Worm (Caenorhabditis elegans): ENCODE measurements around the gene nape-1.

Gene nape-1

ce11 chrIV:3743748-3744147 lies 3.1 kb upstream of the nape-1 start, which contains the start of gene siah-1:
TSS of gene siah-1 (plus strand) at chrIV:3744048.
- 0 out of 2 replicates have a peak, but pooled peaks have one; percentile 12 for TF ChIP-seq let-526 (GFP tag; IDR thresholded peaks at IDR 0.05)
- TF ChIP-seq Y79H2A.3 (GFP tag; conservative IDR thresholded peaks at IDR 0.05) = no peak
- TF ChIP-seq hmg-20 (GFP tag; IDR thresholded peaks at IDR 0.05) = no peak
- no peak for TF ChIP-seq nfyb-1 (GFP tag; IDR thresholded peaks at IDR 0.05)
- 0 out of 2 replicates have a peak, but pooled peaks have one; percentile 34 for TF ChIP-seq zfh-2 (GFP tag; conservative IDR thresholded peaks at IDR 0.05)
- no peak for TF ChIP-seq nhr-179 (tag; optimal IDR thresholded peaks at IDR 0.05)
- no peak for TF ChIP-seq hlh-26 (GFP tag; conservative IDR thresholded peaks at IDR 0.05)
- TF ChIP-seq cebp-2 (GFP tag; IDR thresholded peaks at IDR 0.05) = no peak
- TF ChIP-seq C17E4.6 (GFP tag; IDR thresholded peaks at IDR 0.05) = 0 out of 2 replicates have a peak, but pooled peaks have one; percentile 13
- no peak for TF ChIP-seq F55B11.4 (tag; optimal IDR thresholded peaks at IDR 0.05; ENCODE audit: borderline replicate concordance, insufficient read depth)
- no peak for TF ChIP-seq lin-40 (tag; optimal IDR thresholded peaks at IDR 0.05)
- TF ChIP-seq attf-5 (GFP tag; optimal IDR thresholded peaks at IDR 0.05) = peak; percentile 15
- no peak for TF ChIP-seq nhr-27 (tag; optimal IDR thresholded peaks at IDR 0.05)
- TF ChIP-seq sea-2 (GFP tag; IDR thresholded peaks at IDR 0.05) = no peak
- TF ChIP-seq tbp1 (GFP tag; optimal IDR thresholded peaks at IDR 0.05) = peak; percentile 2
- TF ChIP-seq ztf-22 (GFP tag; optimal IDR thresholded peaks at IDR 0.05) = no peak
- TF ChIP-seq hsf-1 (GFP tag; IDR thresholded peaks at IDR 0.05) = no peak
- 0 out of 2 replicates have a peak, but pooled peaks have one; percentile 12 for TF ChIP-seq mcd-1 (GFP tag; IDR thresholded peaks at IDR 0.05)
- no peak for TF ChIP-seq somi-1 (GFP tag; optimal IDR thresholded peaks at IDR 0.05)
- TF ChIP-seq lsy-27 (tag; optimal IDR thresholded peaks at IDR 0.05; ENCODE audit: borderline replicate concordance, insufficient read depth) = no peak
- TF ChIP-seq cebp-1 (GFP tag; IDR thresholded peaks at IDR 0.05) = no peak
- peak; percentile 18 for TF ChIP-seq cebp-1 (tag; optimal IDR thresholded peaks at IDR 0.05)
- TF ChIP-seq unc-62 (GFP tag; optimal IDR thresholded peaks at IDR 0.05) = no peak
- TF ChIP-seq ztf-6 (GFP tag; IDR thresholded peaks at IDR 0.05) = no peak
- TF ChIP-seq F49E8.2 (tag; optimal IDR thresholded peaks at IDR 0.05; ENCODE audit: insufficient read depth) = no peak
- no peak for TF ChIP-seq akir-1 (GFP tag; optimal IDR thresholded peaks at IDR 0.05)
- TF ChIP-seq sdz-38 (tag; optimal IDR thresholded peaks at IDR 0.05) = no peak
- 0 out of 2 replicates have a peak, but pooled peaks have one; percentile 11 for TF ChIP-seq hmg-1.2 (GFP tag; IDR thresholded peaks at IDR 0.05)
- TF ChIP-seq T07F8.4 (tag; optimal IDR thresholded peaks at IDR 0.05) = no peak
- no peak for TF ChIP-seq F10E7.11 (tag; optimal IDR thresholded peaks at IDR 0.05)
- TF ChIP-seq dox-1 (GFP tag; IDR thresholded peaks at IDR 0.05) = 0 out of 2 replicates have a peak, but pooled peaks have one; percentile 11
- no peak for TF ChIP-seq dpff-1 (tag; optimal IDR thresholded peaks at IDR 0.05)
- TF ChIP-seq nhr-80 (tag; optimal IDR thresholded peaks at IDR 0.05) = peak; percentile 2
- TF ChIP-seq Y95B8A.8 (GFP tag; IDR thresholded peaks at IDR 0.05) = 0 out of 2 replicates have a peak, but pooled peaks have one; percentile 16
- no peak for TF ChIP-seq gei-17 (GFP tag; optimal IDR thresholded peaks at IDR 0.05)
- TF ChIP-seq rcor-1 (GFP tag; IDR thresholded peaks at IDR 0.05) = no peak

- peak in 1 of 3 experiments; percentile 49 for TF ChIP-seq lin-35 (GFP tag; optimal IDR thresholded peaks at IDR 0.05)
- TF ChIP-seq mes-4 (tag; optimal IDR thresholded peaks at IDR 0.05) = no peak
- peak; percentile 71 for TF ChIP-seq zfh-2 (GFP tag; conservative IDR thresholded peaks at IDR 0.05)
- no peak for TF ChIP-seq hrde-1 (tag; optimal IDR thresholded peaks at IDR 0.05; ENCODE audit: borderline replicate concordance)
- 0 out of 2 replicates have a peak, but pooled peaks have one; percentile 24 for TF ChIP-seq hmg-20 (GFP tag; IDR thresholded peaks at IDR 0.05)
- no peak for TF ChIP-seq F33H1.4 (GFP tag; IDR thresholded peaks at IDR 0.05)
- peak; percentile 75 for TF ChIP-seq attf-5 (GFP tag; optimal IDR thresholded peaks at IDR 0.05)
- TF ChIP-seq zim-3 (tag; optimal IDR thresholded peaks at IDR 0.05) = no peak
- no peak for TF ChIP-seq bed-2 (GFP tag; IDR thresholded peaks at IDR 0.05)
- no peak for TF ChIP-seq aptf-2 (GFP tag; conservative IDR thresholded peaks at IDR 0.05)
- no peak for TF ChIP-seq nhr-179 (tag; optimal IDR thresholded peaks at IDR 0.05)
- no peak for TF ChIP-seq tlf-1 (GFP tag; optimal IDR thresholded peaks at IDR 0.05)
- no peak for TF ChIP-seq ekl-4 (GFP tag; IDR thresholded peaks at IDR 0.05)
- peak; percentile 39 for TF ChIP-seq gei-17 (GFP tag; optimal IDR thresholded peaks at IDR 0.05)
- TF ChIP-seq ceh-79 (tag; optimal IDR thresholded peaks at IDR 0.05) = no peak
- peak; percentile 9 for TF ChIP-seq pha-4 (tag; optimal IDR thresholded peaks at IDR 0.05)
- peak; percentile 28; the same call in 1 of the 2 replicates for TF ChIP-seq egrh-3 (GFP tag; IDR thresholded peaks at IDR 0.05)
- TF ChIP-seq lin-54 (GFP tag; optimal IDR thresholded peaks at IDR 0.05) = peak; percentile 28
Observed at ce11 chrIV:3742426-3742839, 1.8 kb upstream of the nape-1 start.
